Fruit fly (Drosophila melanogaster) S2 (cell line): ENCODE measurements around the gene BobA.

ENCODE experiments used
- CG8478 ChIP-seq: fragments of >200 bp; optimal IDR thresholded peaks from 2 replicates; lab custom pipeline; 2018
- CTCF ChIP-seq, 2 experiments: fragments of >200 bp; optimal IDR thresholded peaks; 2 replicates each; lab custom pipeline; 2018

The BobA gene

dm6 chr3L:14945961-14946466 is at the start of gene BobA:
Gene BobA, minus strand, starts transcription at chr3L:14946125.
- TF ChIP-seq CTCF (optimal IDR thresholded peaks at IDR 0.05; lab: Kevin White, UChicago) (no peak), CG8478 (lab: Kevin White, UChicago) (no peak)

dm6 chr3L:14992807-14993206 is 46.9 kb upstream of the BobA start:
- no peak for TF ChIP-seq CTCF (optimal IDR thresholded peaks at IDR 0.05; lab: Kevin White, UChicago)
- no peak for TF ChIP-seq CG8478 (lab: Kevin White, UChicago)

- TF ChIP-seq CTCF (optimal IDR thresholded peaks at IDR 0.05; lab: Kevin White, UChicago) (no peak), CG8478 (lab: Kevin White, UChicago) (no peak)
Observed at dm6 chr3L:14992025-14992424, 46.1 kb upstream of the BobA start, which contains the start of gene Zip71B. Gene Zip71B, plus strand, starts transcription at chr3L:14992289.

- TF ChIP-seq CTCF (optimal IDR thresholded peaks at IDR 0.05; lab: Kevin White, UChicago): no peak
- no peak for TF ChIP-seq CG8478 (lab: Kevin White, UChicago)
Observed at dm6 chr3L:14989879-14990278, 44.0 kb upstream of the BobA start.

dm6 chr3L:14988231-14988630 is 42.3 kb upstream of the BobA start:
- TF ChIP-seq CTCF (optimal IDR thresholded peaks at IDR 0.05; lab: Kevin White, UChicago) (no peak), CG8478 (lab: Kevin White, UChicago) (no peak)

- TF ChIP-seq CG8478 (lab: Kevin White, UChicago) (no peak), CTCF (optimal IDR thresholded peaks at IDR 0.05; lab: Kevin White, UChicago) (no peak)
Observed at dm6 chr3L:14986984-14987896, 41.3 kb upstream of the BobA start.

- no peak for TF ChIP-seq CG8478 (lab: Kevin White, UChicago)
- no peak for TF ChIP-seq CTCF (optimal IDR thresholded peaks at IDR 0.05; lab: Kevin White, UChicago)
Observed at dm6 chr3L:14986340-14986916, 40.5 kb upstream of the BobA start.

- TF ChIP-seq CG8478 (lab: Kevin White, UChicago) (no peak), CTCF (optimal IDR thresholded peaks at IDR 0.05; lab: Kevin White, UChicago) (no peak)
Observed at dm6 chr3L:14984521-14985150, 38.7 kb upstream of the BobA start, which contains the start of gene mnd. Gene mnd, plus strand, starts transcription at chr3L:14985100.

dm6 chr3L:14982675-14983084 is 36.8 kb upstream of the BobA start, which contains the start of gene CG5114:
Gene CG5114, plus strand, starts transcription at chr3L:14982835.
- TF ChIP-seq CTCF (optimal IDR thresholded peaks at IDR 0.05; lab: Kevin White, UChicago) (peak; percentile 5 to 36), CG8478 (lab: Kevin White, UChicago) (no peak)

- TF ChIP-seq CTCF (optimal IDR thresholded peaks at IDR 0.05; lab: Kevin White, UChicago) (no peak), CG8478 (lab: Kevin White, UChicago) (no peak)
Observed at dm6 chr3L:14980038-14980437, 34.1 kb upstream of the BobA start.

dm6 chr3L:14979332-14979731 is 33.4 kb upstream of the BobA start, which contains the start of gene CG3349:
Gene CG3349, plus strand, starts transcription at chr3L:14979620.
- TF ChIP-seq CG8478 (lab: Kevin White, UChicago) (no peak), CTCF (optimal IDR thresholded peaks at IDR 0.05; lab: Kevin White, UChicago) (no peak)

- no peak for TF ChIP-seq CTCF (optimal IDR thresholded peaks at IDR 0.05; lab: Kevin White, UChicago)
- no peak for TF ChIP-seq CG8478 (lab: Kevin White, UChicago)
Observed at dm6 chr3L:14978496-14978894, 32.6 kb upstream of the BobA start.

dm6 chr3L:14977536-14978495 is 31.9 kb upstream of the BobA start:
- TF ChIP-seq CTCF (optimal IDR thresholded peaks at IDR 0.05; lab: Kevin White, UChicago): no peak
